Fruit fly (Drosophila melanogaster) whole organism, pupa: ENCODE results near the gene MESR3.

ENCODE experiments used
- CG10348 ChIP-seq: fragments of 200-800 bp; sonication (Bioruptor generic); IDR thresholded peaks from 2 replicates; pipeline ENCODE4 v1.3.6; 2022; ENCODE audit warnings: missing biosample characterization, missing genetic modification characterization
- CG12605 ChIP-seq: fragments of 200-800 bp; sonication (Bioruptor generic); IDR thresholded peaks from 2 replicates; pipeline ENCODE4 v1.3.6; 2022; ENCODE audit warnings: missing biosample characterization, missing genetic modification characterization
- CG13204 ChIP-seq: fragments of 200-800 bp; sonication (Bioruptor generic); optimal IDR thresholded peaks from 2 replicates; lab custom pipeline; 2018; ENCODE audit warnings: missing biosample characterization, mild to moderate bottlenecking, missing genetic modification characterization, moderate library complexity
- CG14655 ChIP-seq: fragments of 200-800 bp; sonication (Bioruptor generic); optimal IDR thresholded peaks from 3 replicates; lab custom pipeline; 2017; ENCODE audit warnings: mild to moderate bottlenecking, missing biosample characterization, missing genetic modification reagents, missing genetic modification characterization
- CG15710 ChIP-seq: fragments of 200-800 bp; sonication (Bioruptor generic); optimal IDR thresholded peaks from 2 replicates; lab custom pipeline; 2018; ENCODE audit warnings: missing biosample characterization, mild to moderate bottlenecking, missing genetic modification characterization, moderate library complexity
- CG17806 ChIP-seq: fragments of 200-800 bp; sonication (Bioruptor generic); optimal IDR thresholded peaks from 2 replicates; lab custom pipeline; 2018; ENCODE audit warnings: missing biosample characterization, mild to moderate bottlenecking, missing genetic modification characterization, moderate library complexity
- CG32121 ChIP-seq: fragments of 200-800 bp; sonication (Bioruptor generic); IDR thresholded peaks from 2 replicates; pipeline ENCODE4 v1.3.6; 2022; ENCODE audit warnings: missing biosample characterization, missing genetic modification characterization
- CG34367 ChIP-seq: fragments of 200-800 bp; sonication (Bioruptor generic); optimal IDR thresholded peaks from 2 replicates; lab custom pipeline; 2018; ENCODE audit warnings: missing biosample characterization, mild to moderate bottlenecking, missing genetic modification characterization
- CG4496 ChIP-seq: fragments of 200-800 bp; sonication (Bioruptor generic); IDR thresholded peaks from 3 replicates; pipeline ENCODE4 v1.3.6; 2022; ENCODE audit warnings: missing biosample characterization, missing genetic modification characterization
- CG8159 ChIP-seq: fragments of 200-800 bp; sonication (Bioruptor generic); optimal IDR thresholded peaks from 3 replicates; lab custom pipeline; 2018; ENCODE audit warnings: missing biosample characterization, mild to moderate bottlenecking, missing genetic modification characterization, moderate library complexity
- CG8301 ChIP-seq: fragments of 200-800 bp; sonication (Bioruptor generic); optimal IDR thresholded peaks from 2 replicates; lab custom pipeline; 2018; ENCODE audit warnings: missing biosample characterization, mild to moderate bottlenecking, missing genetic modification characterization
- CG9948 ChIP-seq: fragments of 200-800 bp; sonication (Bioruptor generic); optimal IDR thresholded peaks from 2 replicates; lab custom pipeline; 2018; ENCODE audit warnings: missing biosample characterization, mild to moderate bottlenecking, missing genetic modification characterization, moderate library complexity
- D1 ChIP-seq: fragments of 200-800 bp; sonication (Bioruptor generic); optimal IDR thresholded peaks from 2 replicates; lab custom pipeline; 2018; ENCODE audit warnings: missing biosample characterization, mild to moderate bottlenecking, missing genetic modification characterization, moderate library complexity
- EcR ChIP-seq: fragments of 200-800 bp; sonication (Bioruptor generic); optimal IDR thresholded peaks from 3 replicates; lab custom pipeline; 2019; ENCODE audit warnings: missing biosample characterization, missing genetic modification characterization, mild to moderate bottlenecking, moderate library complexity, missing genetic modification reagents
- Ets98B ChIP-seq: fragments of 200-800 bp; sonication (Bioruptor generic); IDR thresholded peaks from 2 replicates; pipeline ENCODE4 v1.3.6; 2022; ENCODE audit warnings: missing biosample characterization, missing genetic modification characterization
- Pif1A ChIP-seq: fragments of 200-800 bp; sonication (Bioruptor generic); optimal IDR thresholded peaks from 3 replicates; lab custom pipeline; 2016; ENCODE audit warnings: missing biosample characterization, missing genetic modification characterization
- Pif1B ChIP-seq: fragments of 200-800 bp; sonication (Bioruptor generic); optimal IDR thresholded peaks from 3 replicates; lab custom pipeline; 2016; ENCODE audit warnings: missing biosample characterization, missing genetic modification characterization
- Snoo ChIP-seq: fragments of 200-800 bp; sonication (Bioruptor generic); optimal IDR thresholded peaks from 3 replicates; lab custom pipeline; 2017; ENCODE audit warnings: missing biosample characterization, mild to moderate bottlenecking, missing genetic modification characterization, inconsistent platforms
- fd96Ca ChIP-seq: fragments of 200-800 bp; sonication (Bioruptor generic); IDR thresholded peaks from 3 replicates; pipeline ENCODE4 v1.3.6; 2022; ENCODE audit warnings: missing biosample characterization, missing genetic modification characterization
- gl ChIP-seq: fragments of 200-800 bp; sonication (Bioruptor generic); optimal IDR thresholded peaks from 2 replicates; lab custom pipeline; 2018; ENCODE audit warnings: missing biosample characterization, mild to moderate bottlenecking, missing genetic modification characterization
- rn ChIP-seq: fragments of 200-800 bp; sonication (Bioruptor generic); IDR thresholded peaks from 2 replicates; pipeline ENCODE4 v1.3.6; 2022; ENCODE audit warnings: missing biosample characterization, missing genetic modification characterization

The MESR3 gene

DNA sequence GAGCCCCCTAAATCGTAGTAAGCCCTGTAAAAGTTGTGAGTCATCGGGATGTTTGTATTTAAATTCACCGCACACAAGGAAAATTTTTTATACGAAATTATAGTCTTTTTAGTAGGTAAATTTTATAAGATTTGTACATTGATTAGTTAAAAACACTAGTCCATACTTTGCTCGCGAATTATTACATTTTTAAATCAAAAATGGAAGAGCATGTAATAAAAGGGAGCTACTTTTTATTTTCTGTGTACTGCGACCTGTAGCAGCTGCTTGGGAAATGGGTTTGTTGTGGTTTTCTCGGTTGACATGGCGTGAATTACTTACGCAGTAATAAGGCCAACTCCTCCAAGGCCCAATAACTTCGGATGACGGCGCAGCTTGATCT lies 77.7 kb downstream of the MESR3 start:
- peak; percentile 54 for TF ChIP-seq CG12605
- peak; percentile 30 for TF ChIP-seq CG8301 (tag; lab: Kevin White, UChicago)
- TF ChIP-seq Ets98B (GFP tag; lab: Robert Waterston, UW): peak; percentile 39
- peak; percentile 74 for TF ChIP-seq CG4496 (GFP tag; lab: Robert Waterston, UW)
- peak; percentile 57 for TF ChIP-seq Pif1A
- peak; percentile 19 for TF ChIP-seq CG34367
- TF ChIP-seq CG8159 (tag; lab: Kevin White, UChicago): peak; percentile 14
- TF ChIP-seq Pif1B (GFP tag; lab: Kevin White, UChicago): peak; percentile 17
- TF ChIP-seq rn: no peak
- TF ChIP-seq CG32121 (GFP tag; lab: Robert Waterston, UW): 0 out of 2 replicates have a peak, but pooled peaks have one; percentile 10
- peak; percentile 37 for TF ChIP-seq CG9948
- peak; percentile 61; the same call in 1 of the 3 replicates for TF ChIP-seq fd96Ca (GFP tag; lab: Robert Waterston, UW)
- peak; percentile 48 for TF ChIP-seq CG15710 (tag; lab: Kevin White, UChicago)
- peak; percentile 46 for TF ChIP-seq CG17806 (tag; lab: Kevin White, UChicago)
- no peak for TF ChIP-seq Snoo (tag; lab: Kevin White, UChicago)
- no peak for TF ChIP-seq CG13204
- TF ChIP-seq CG14655 (GFP tag; lab: Kevin White, UChicago): peak; percentile 10
- TF ChIP-seq gl (tag; lab: Kevin White, UChicago): no peak
- TF ChIP-seq, all 21 proteins: peak for 14

- peak; percentile 71 for TF ChIP-seq CG8159 (tag; lab: Kevin White, UChicago)
- TF ChIP-seq CG14655 (GFP tag; lab: Kevin White, UChicago): peak; percentile 72
- TF ChIP-seq Pif1A: no peak
- peak; percentile 61 for TF ChIP-seq CG15710 (tag; lab: Kevin White, UChicago)
- peak; percentile 70 for TF ChIP-seq CG9948
- TF ChIP-seq CG8301 (tag; lab: Kevin White, UChicago): peak; percentile 77
- peak; percentile 95 for TF ChIP-seq CG4496 (GFP tag; lab: Robert Waterston, UW)
- TF ChIP-seq CG10348 (GFP tag; lab: Robert Waterston, UW): peak; percentile 89
- peak; percentile 23 for TF ChIP-seq gl (tag; lab: Kevin White, UChicago)
- peak; percentile 72 for TF ChIP-seq CG17806 (tag; lab: Kevin White, UChicago)
- peak; percentile 79 for TF ChIP-seq Snoo (tag; lab: Kevin White, UChicago)
- peak; percentile 75 for TF ChIP-seq CG12605
- TF ChIP-seq D1: no peak
- peak; percentile 87 for TF ChIP-seq CG32121 (GFP tag; lab: Robert Waterston, UW)
- peak; percentile 94 for TF ChIP-seq fd96Ca (GFP tag; lab: Robert Waterston, UW)
- TF ChIP-seq Pif1B (GFP tag; lab: Kevin White, UChicago): peak; percentile 80
- peak; percentile 94 for TF ChIP-seq Ets98B (GFP tag; lab: Robert Waterston, UW)
- no peak for TF ChIP-seq CG13204
- peak; percentile 73 for TF ChIP-seq CG34367
- peak; percentile 80 for TF ChIP-seq rn
- peak; percentile 10 for TF ChIP-seq EcR (GFP tag; lab: Kevin White, UChicago)
- TF ChIP-seq, all 21 proteins: peak for 18
These were observed 78.3 kb downstream of the MESR3 start, which contains the start of the genes CG10383 and CG10338 for dm6 chr2L:18695404-18695804. Gene CG10383 (minus strand): TSS chr2L:18695602. Gene CG10338 (plus strand): TSS chr2L:18695664.

DNA sequence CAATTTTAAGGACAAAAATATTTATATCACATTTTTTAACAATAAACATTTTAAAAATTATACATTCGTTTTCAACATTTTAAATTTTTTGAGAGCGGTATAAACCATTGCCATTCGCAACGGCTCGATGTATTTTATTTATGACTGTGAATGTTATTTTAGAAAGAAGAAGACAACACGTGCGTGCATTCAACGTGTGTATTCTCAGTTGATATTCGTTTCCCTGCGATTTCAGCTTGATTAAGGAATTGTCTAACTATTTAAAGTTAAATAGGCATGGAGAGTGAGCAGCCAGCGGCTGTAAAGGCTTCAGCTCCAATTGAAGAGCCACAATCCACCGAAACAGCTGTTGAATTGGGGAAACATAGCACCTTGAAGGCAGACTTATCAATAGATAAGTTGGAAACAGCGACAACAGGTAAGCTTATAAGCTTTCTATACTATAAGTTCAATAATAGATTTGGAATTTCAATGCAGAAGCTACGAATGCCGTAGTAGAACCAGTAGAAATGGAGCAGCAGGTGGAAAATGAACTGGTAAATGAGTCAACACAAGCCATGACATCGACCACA lies 81.6 kb downstream of the MESR3 start, which contains the start of gene CG10341:
Gene CG10341 (plus strand): TSS at position 156 of the 572 bp plus-strand sequence.
- TF ChIP-seq CG12605: no peak
- TF ChIP-seq fd96Ca (GFP tag; lab: Robert Waterston, UW): no peak
- TF ChIP-seq CG32121 (GFP tag; lab: Robert Waterston, UW): no peak
- TF ChIP-seq EcR (GFP tag; lab: Kevin White, UChicago): no peak
- TF ChIP-seq CG34367: no peak
- TF ChIP-seq D1: no peak
- no peak for TF ChIP-seq Ets98B (GFP tag; lab: Robert Waterston, UW)
- TF ChIP-seq CG15710 (tag; lab: Kevin White, UChicago): no peak
- no peak for TF ChIP-seq CG8301 (tag; lab: Kevin White, UChicago)
- no peak for TF ChIP-seq CG13204

- TF ChIP-seq CG8159 (tag; lab: Kevin White, UChicago): peak; percentile 91
- TF ChIP-seq CG4496 (GFP tag; lab: Robert Waterston, UW): peak; percentile 78; the same call in 2 of the 3 replicates
- TF ChIP-seq CG34367: peak; percentile 75
- TF ChIP-seq Pif1A: no peak
- peak; percentile 81 for TF ChIP-seq Snoo (tag; lab: Kevin White, UChicago)
- no peak for TF ChIP-seq gl (tag; lab: Kevin White, UChicago)
- TF ChIP-seq rn: peak; percentile 69
- TF ChIP-seq CG17806 (tag; lab: Kevin White, UChicago): peak; percentile 86
- TF ChIP-seq CG14655 (GFP tag; lab: Kevin White, UChicago): peak; percentile 89
- peak; percentile 80 for TF ChIP-seq CG32121 (GFP tag; lab: Robert Waterston, UW)
- TF ChIP-seq Pif1B (GFP tag; lab: Kevin White, UChicago): no peak
- TF ChIP-seq CG13204: no peak
- peak; percentile 54; the same call in 1 of the 2 replicates for TF ChIP-seq CG12605
- TF ChIP-seq CG8301 (tag; lab: Kevin White, UChicago): peak; percentile 73
- peak; percentile 91 for TF ChIP-seq CG15710 (tag; lab: Kevin White, UChicago)
- TF ChIP-seq CG9948: peak; percentile 89
- peak; percentile 97 for TF ChIP-seq CG10348 (GFP tag; lab: Robert Waterston, UW)
- peak; percentile 60; the same call in 1 of the 3 replicates for TF ChIP-seq fd96Ca (GFP tag; lab: Robert Waterston, UW)
- TF ChIP-seq EcR (GFP tag; lab: Kevin White, UChicago): peak; percentile 2
- TF ChIP-seq D1: no peak
- TF ChIP-seq Ets98B (GFP tag; lab: Robert Waterston, UW): peak; percentile 71; the same call in 1 of the 2 replicates
These were observed 85.8 kb downstream of the MESR3 start, which contains the start of the genes CG10376 and CG10343 for dm6 chr2L:18702721-18703488. Gene CG10376 (minus strand): TSS chr2L:18703105. Gene CG10343 (plus strand): TSS chr2L:18703473.
